Fruit fly (Drosophila melanogaster) whole organism, adult: ENCODE results near the gene CG46399.

ENCODE experiments used
- CG11617 ChIP-seq: fragments of 200-800 bp; sonication (Bioruptor generic); optimal IDR thresholded peaks from 2 replicates; lab custom pipeline; 2017; ENCODE audit warnings: mild to moderate bottlenecking, missing biosample characterization, missing genetic modification reagents, missing genetic modification characterization
- CG7045 ChIP-seq: fragments of 200-800 bp; sonication (Bioruptor generic); optimal IDR thresholded peaks from 2 replicates; lab custom pipeline; 2017; ENCODE audit warnings: missing biosample characterization, mild to moderate bottlenecking, missing genetic modification characterization
- cnc ChIP-seq, 2 experiments: fragments of >200 bp; optimal IDR thresholded peaks; 2 replicates each; lab custom pipeline; 2017
- kay ChIP-seq: fragments of 200-800 bp; sonication (Bioruptor generic); peaks from one replicate; lab custom pipeline; 2016; ENCODE audit warnings: missing biosample characterization, missing genetic modification characterization, borderline replicate concordance

- TF ChIP-seq cnc (optimal IDR thresholded peaks at IDR 0.05; lab: Kevin White, UChicago) (no peak), CG11617 (no peak), CG7045 (GFP tag; lab: Kevin White, UChicago) (no peak), kay (no peak)
Observed at dm6 chrX:14839739-14840347, 19.2 kb upstream of the CG46399 start.
